Worm (Caenorhabditis elegans) whole organism, L4 larva: Measurements from ENCODE around the gene ZC443.4.

ENCODE experiments used
- aly-2 ChIP-seq: sonication (generic microtip); optimal IDR thresholded peaks from 2 replicates; lab custom pipeline; 2018; ENCODE audit warnings: missing biosample characterization, missing genetic modification characterization
- ceh-62 ChIP-seq: sonication (generic microtip); optimal IDR thresholded peaks from 2 replicates; lab custom pipeline; 2017; ENCODE audit warnings: missing biosample characterization, missing genetic modification characterization
- lsy-2 ChIP-seq, 2 experiments: fragments of 150-350 bp in 1 of 2; sonication (generic microtip) in 1 of 2; optimal IDR thresholded peaks; 2 replicates each; lab custom pipeline; 2014 to 2017; ENCODE audit warnings: missing biosample characterization in 2 of 2, missing genetic modification characterization in 2 of 2
- mdl-1 ChIP-seq, 2 experiments: fragments of 150-350 bp in 1 of 2; sonication (generic microtip) in 1 of 2; optimal IDR thresholded peaks; 2 replicates each; lab custom pipeline; 2014 to 2017; ENCODE audit warnings: missing biosample characterization in 2 of 2, missing genetic modification characterization in 2 of 2
- nhr-28 ChIP-seq: fragments of 150-350 bp; optimal IDR thresholded peaks from 2 replicates; lab custom pipeline; 2014; ENCODE audit warnings: missing biosample characterization, missing genetic modification characterization
- nhr-6 ChIP-seq: fragments of 150-350 bp; optimal IDR thresholded peaks from 2 replicates; lab custom pipeline; 2014; ENCODE audit warnings: missing biosample characterization, missing genetic modification characterization
- unc-39 ChIP-seq: sonication (generic microtip); optimal IDR thresholded peaks from 2 replicates; lab custom pipeline; 2017; ENCODE audit warnings: missing biosample characterization, missing genetic modification characterization
- zag-1 ChIP-seq: fragments of 150-350 bp; optimal IDR thresholded peaks from 2 replicates; lab custom pipeline; 2014; ENCODE audit warnings: missing biosample characterization, missing genetic modification characterization

- TF ChIP-seq lsy-2 (tag; optimal IDR thresholded peaks at IDR 0.05; lab: Kevin White, UChicago) (no peak), ceh-62 (tag; lab: Kevin White, UChicago) (no peak), aly-2 (tag; lab: Kevin White, UChicago) (no peak), zag-1 (no peak), nhr-6 (tag; lab: Kevin White, UChicago) (no peak), mdl-1 (tag; optimal IDR thresholded peaks at IDR 0.05; lab: Kevin White, UChicago) (no peak), unc-39 (no peak), nhr-28 (no peak)
These were observed 8.6 kb downstream of the ZC443.4 start, which contains the start of gene ZC443.2 for ce11 chrV:12811126-12811525.
